Worm (Caenorhabditis elegans): Measurements from ENCODE around the gene kat-1.
A peak's percentile ranks its signal among the peaks of the same experiment; 100 is the strongest.

Gene kat-1

DNA sequence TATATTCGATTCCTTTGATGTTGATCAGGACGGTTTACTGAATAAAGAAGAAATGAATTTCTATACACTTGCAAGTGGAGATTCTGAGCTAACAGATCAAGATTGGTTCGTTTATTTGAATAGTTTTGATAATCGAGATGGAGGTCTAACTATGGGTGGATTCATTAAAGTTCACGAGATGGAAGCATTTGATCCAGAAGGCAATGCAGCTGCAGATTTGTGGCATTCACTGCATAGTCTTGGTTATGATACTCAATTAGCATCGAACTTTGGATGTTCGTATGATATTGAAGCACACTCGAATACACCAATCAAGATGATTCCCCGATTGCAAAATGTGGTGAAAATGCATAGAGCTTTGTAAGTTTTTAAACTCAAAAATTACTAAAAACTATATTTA, 22.4 kb downstream of the kat-1 start:
- no peak for TF ChIP-seq him-1 (tag; optimal IDR thresholded peaks at IDR 0.05)
- no peak for TF ChIP-seq dao-5 (tag; optimal IDR thresholded peaks at IDR 0.05)
- TF ChIP-seq W03F9.2 (tag; optimal IDR thresholded peaks at IDR 0.05), result no peak

DNA sequence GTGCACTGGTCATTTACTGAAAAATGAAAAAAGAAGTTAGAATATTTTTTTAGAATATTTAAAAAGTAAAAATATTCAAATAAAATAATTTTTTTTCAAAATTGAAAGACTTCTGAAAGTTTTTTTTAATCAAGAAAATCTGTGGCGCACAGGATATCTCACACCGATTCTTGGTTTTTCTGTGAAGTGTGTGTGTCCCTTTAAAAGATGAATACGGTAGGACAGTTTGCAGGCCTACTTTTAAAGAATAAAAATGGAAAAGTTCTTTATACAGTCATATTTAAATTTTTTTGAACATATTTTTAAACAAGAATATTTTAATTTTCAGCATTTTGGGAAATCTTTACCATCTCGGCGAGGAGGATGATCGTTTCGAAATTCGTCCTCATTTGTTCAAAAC, 25.0 kb downstream of the kat-1 start, which contains the start of gene mct-5:
TSS of gene mct-5 (minus strand) at position 16 of the 400 bp plus-strand sequence.
- TF ChIP-seq him-1 (tag; optimal IDR thresholded peaks at IDR 0.05) (no peak), W03F9.2 (tag; optimal IDR thresholded peaks at IDR 0.05) (no peak), dao-5 (tag; optimal IDR thresholded peaks at IDR 0.05) (no peak)

DNA sequence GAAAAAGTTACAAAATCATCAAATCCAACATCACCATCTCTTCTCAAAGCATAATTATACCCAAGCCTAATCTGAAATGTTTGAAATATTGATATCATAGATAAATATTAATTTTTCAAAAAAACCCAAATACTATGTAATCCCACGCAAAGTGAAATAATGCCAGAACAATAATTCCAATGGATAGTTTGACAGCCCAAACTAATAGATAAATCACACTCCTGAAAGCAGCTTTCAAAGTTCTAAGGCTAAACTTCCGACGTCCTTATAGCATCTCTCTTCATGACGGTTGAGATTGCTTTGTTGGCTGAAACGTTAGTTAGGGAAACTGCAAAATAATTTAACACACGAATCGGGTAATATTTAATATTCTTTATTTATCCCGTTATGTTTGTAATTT, 25.6 kb downstream of the kat-1 start:
- no peak for TF ChIP-seq W03F9.2 (tag; optimal IDR thresholded peaks at IDR 0.05)
- no peak for TF ChIP-seq him-1 (tag; optimal IDR thresholded peaks at IDR 0.05)
- TF ChIP-seq dao-5 (tag; optimal IDR thresholded peaks at IDR 0.05), result no peak

DNA sequence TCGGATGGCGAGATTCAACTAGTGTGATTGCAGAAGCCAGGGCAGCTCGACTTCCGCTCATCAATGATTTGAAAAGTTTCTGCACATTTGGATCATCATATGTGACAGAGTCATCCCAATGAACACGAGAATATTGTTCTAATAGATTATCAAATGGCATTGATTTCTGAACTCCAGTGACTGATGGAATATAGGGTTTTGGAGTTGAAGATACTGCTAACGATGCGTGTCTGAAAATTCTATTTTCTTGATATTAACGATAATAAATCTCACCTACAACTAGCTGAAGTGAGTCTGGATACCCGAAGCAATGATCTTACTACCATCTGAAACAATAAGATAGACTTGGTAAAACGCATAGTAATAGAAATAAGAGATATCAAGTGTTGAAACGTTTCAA, 27.2 kb downstream of the kat-1 start, which contains the start of gene mmaa-1:
TSS of gene mmaa-1 (minus strand) at position 328 of the 400 bp plus-strand sequence.
- TF ChIP-seq dao-5 (tag; optimal IDR thresholded peaks at IDR 0.05), result no peak
- TF ChIP-seq W03F9.2 (tag; optimal IDR thresholded peaks at IDR 0.05), result no peak

DNA sequence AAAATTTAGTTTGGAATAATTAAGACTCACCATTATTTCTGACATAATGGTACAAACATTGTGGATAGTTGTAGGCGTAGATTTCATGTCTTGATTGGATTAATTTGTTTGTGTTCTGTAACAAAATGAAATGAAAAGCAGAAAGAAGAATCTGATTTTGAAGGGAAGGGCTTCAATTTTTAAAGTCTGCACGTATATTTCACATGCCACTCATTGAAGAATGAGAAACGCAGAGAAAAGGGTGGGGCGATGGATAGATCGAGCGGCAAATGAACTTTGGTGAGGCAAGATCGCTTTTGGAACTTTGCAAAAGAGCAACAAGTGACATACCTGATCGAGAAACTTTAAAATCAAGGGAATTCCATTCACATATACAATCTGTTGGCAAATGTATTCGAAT, 28.7 kb downstream of the kat-1 start:
- no peak for TF ChIP-seq W03F9.2 (tag; optimal IDR thresholded peaks at IDR 0.05)
- TF ChIP-seq him-1 (tag; optimal IDR thresholded peaks at IDR 0.05), result no peak
- TF ChIP-seq dao-5 (tag; optimal IDR thresholded peaks at IDR 0.05), result no peak

DNA sequence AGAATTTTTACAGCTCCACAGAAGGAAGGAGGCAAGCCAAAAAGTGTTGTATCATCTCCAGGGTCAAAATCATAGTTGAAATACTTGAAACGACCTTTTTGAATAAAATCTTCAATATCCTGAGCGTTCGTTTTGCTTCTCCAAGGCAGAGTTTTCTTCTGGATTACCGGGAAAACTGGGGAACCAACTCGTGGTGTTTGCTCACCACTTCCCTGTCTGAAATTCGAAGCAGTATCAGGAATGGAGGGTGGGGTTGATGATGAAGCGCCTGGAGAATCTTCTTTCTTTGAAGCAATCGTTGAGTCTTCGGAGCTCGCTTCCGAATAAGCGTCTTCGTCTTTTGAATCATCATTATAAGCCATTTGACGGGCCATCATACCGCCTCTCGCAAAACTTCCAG, 29.5 kb downstream of the kat-1 start:
- no peak for TF ChIP-seq dao-5 (tag; optimal IDR thresholded peaks at IDR 0.05)
- TF ChIP-seq him-1 (tag; optimal IDR thresholded peaks at IDR 0.05), result no peak
- TF ChIP-seq W03F9.2 (tag; optimal IDR thresholded peaks at IDR 0.05), result no peak

DNA sequence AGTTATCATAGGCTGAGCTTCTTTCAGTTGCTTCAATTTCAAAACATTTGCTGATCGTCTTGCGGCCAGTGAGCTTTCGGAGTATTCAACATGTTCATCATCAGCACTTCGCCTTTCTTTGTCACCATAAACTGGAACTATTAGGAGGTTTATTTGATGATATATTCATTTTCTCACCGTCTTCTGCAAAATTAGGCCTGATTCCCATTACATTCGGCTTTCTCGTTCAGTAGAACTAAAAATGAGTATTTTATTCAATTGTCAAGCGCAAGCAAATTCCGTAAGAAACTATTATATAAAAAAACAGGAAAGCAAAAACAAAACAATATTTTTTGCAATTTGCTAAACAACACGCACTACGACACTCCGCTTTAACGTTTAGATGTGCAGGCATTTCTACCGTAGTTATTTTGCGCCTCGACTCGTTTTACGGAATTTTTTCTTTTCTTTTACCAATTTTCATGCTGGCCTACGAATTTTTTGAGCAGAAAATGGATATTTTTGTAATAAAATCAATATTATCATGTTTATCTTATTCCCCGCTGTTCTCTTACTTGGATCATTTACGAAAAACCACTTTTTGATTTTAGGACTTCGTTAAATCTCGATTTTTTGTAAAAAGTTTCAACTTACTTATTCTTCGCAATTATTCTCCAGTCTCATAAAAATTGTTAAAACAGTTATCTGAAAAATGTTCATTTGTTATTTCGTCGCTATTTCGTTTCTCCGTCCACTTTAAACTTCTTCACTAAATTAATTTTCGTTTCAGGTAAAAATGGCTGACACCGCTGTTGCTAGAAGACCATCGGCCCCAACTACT, 31.4 kb downstream of the kat-1 start, which contains the start of the genes farl-11 and rpl-33:
TSS of gene farl-11 (minus strand) at position 242 of the 820 bp plus-strand sequence.
TSS of gene rpl-33 (plus strand) at position 770 of the 820 bp plus-strand sequence.
- TF ChIP-seq W03F9.2 (tag; optimal IDR thresholded peaks at IDR 0.05) (peak; percentile 86), dao-5 (tag; optimal IDR thresholded peaks at IDR 0.05) (no peak), him-1 (tag; optimal IDR thresholded peaks at IDR 0.05) (peak; percentile 37)

DNA sequence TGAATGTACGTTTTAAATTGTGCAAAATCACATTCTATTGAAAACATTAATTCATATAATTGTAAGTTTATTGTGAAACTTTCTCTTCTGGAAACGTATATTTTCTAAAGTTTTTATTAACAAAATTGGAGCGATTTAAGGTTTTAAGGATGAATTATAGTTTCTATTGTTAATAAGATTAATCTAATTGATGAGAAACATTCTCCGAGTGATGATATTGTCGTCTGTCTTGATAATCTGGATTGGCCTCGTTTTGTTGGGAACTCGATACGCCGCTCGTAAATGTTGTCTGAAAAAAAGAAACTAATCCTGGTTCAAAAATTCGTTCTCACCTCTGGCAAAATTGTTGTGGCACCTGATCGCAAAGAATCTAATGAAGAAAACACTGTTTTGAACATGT, 32.7 kb downstream of the kat-1 start:
- TF ChIP-seq W03F9.2 (tag; optimal IDR thresholded peaks at IDR 0.05) (no peak), him-1 (tag; optimal IDR thresholded peaks at IDR 0.05) (no peak), dao-5 (tag; optimal IDR thresholded peaks at IDR 0.05) (no peak)

DNA sequence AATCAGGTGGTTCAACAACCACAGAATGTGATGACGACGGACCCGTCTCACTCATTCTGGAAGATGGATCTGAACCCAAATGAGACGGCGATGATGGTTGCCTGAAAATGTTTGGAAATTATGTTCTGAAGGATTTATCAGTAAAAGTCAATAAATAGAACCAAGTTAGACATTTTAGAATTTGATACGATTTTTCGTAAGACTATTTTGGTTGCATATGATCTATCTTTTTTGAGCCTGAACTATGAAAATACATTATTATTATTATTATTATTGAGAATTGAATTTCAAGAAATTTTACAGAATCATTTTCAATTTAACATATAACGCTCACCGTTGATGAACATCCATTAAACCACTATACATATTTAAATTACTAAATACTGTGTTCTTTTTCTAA, 36.3 kb downstream of the kat-1 start, which contains the start of gene F10E7.9:
TSS of gene F10E7.9 (minus strand) at position 101 of the 400 bp plus-strand sequence.
- TF ChIP-seq him-1 (tag; optimal IDR thresholded peaks at IDR 0.05) (no peak), dao-5 (tag; optimal IDR thresholded peaks at IDR 0.05) (no peak), W03F9.2 (tag; optimal IDR thresholded peaks at IDR 0.05) (no peak)

DNA sequence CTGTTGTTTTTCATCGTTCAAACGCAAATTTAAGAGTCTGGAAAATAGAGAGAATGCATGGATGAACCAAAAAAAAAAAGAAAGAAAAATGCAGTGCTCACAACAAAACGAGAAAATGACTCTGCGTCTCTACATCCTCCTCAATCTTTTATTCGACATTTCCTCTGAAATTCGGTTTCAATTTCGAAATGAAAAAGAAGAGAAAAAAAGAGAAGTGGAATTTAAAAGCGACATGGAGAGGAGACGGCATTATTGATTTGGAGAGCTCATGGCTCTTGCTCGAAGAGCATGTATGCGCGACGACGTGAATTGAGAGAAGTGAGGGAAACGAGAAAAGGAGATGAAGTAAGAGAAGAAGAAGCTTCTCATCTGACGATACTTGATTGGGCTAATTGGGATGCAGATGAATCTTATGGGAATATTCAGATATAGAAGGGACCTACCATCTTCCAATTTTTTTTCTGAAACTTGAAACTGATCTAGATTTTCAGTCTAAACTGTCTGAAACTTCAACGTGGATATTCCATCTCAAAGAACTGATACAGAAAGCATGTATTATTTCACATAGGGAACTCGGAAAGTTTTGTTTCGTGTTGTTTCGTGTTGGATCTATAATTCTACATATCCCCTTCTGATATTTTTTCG, 37.5 kb downstream of the kat-1 start:
- TF ChIP-seq W03F9.2 (tag; optimal IDR thresholded peaks at IDR 0.05) (no peak), him-1 (tag; optimal IDR thresholded peaks at IDR 0.05) (no peak), dao-5 (tag; optimal IDR thresholded peaks at IDR 0.05) (no peak)

DNA sequence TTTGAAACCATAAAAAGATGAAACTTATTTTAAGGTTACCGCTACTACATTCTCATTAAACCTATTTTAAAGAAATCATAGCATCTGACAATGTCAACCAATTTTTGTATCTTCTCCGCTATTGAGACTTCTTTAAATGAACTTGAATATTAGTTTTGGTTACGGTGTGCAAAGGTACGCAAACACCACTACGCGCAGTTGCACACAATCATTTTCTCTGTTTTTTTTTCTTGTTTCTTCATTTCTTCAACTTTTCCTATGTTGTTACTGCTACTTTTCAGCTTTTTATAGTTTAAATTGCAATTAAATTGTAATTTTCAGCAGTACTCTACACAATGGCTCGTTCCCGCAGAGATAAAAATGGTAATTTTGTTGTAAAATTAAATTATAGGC, 38.0 kb downstream of the kat-1 start, which contains the start of gene F10E7.5:
TSS of gene F10E7.5 (plus strand) at position 322 of the 393 bp plus-strand sequence.
- TF ChIP-seq W03F9.2 (tag; optimal IDR thresholded peaks at IDR 0.05) (no peak), him-1 (tag; optimal IDR thresholded peaks at IDR 0.05) (peak; percentile 51), dao-5 (tag; optimal IDR thresholded peaks at IDR 0.05) (no peak)

DNA sequence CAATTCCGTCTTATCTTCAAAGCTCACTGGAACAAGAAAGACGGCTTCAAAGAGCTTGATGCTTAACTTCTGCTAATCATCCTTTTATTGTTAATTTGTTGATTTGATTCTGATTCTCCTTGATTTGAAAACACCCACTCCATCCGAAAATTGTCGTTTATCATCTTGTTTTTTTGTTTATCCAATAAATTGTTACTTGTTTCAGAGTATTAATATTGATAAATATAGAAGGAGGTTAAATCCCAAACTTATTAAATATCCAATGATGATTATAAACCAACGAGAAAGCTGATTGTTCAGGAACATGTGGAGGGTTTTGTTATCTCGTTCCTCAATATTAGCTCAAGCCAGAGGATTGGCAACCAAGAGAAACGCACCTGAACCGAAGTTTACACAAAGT, 39.2 kb downstream of the kat-1 start, which contains the start of gene F10E7.6:
TSS of gene F10E7.6 (plus strand) at position 301 of the 400 bp plus-strand sequence.
- no peak for TF ChIP-seq dao-5 (tag; optimal IDR thresholded peaks at IDR 0.05)
- no peak for TF ChIP-seq him-1 (tag; optimal IDR thresholded peaks at IDR 0.05)
- no peak for TF ChIP-seq W03F9.2 (tag; optimal IDR thresholded peaks at IDR 0.05)

DNA sequence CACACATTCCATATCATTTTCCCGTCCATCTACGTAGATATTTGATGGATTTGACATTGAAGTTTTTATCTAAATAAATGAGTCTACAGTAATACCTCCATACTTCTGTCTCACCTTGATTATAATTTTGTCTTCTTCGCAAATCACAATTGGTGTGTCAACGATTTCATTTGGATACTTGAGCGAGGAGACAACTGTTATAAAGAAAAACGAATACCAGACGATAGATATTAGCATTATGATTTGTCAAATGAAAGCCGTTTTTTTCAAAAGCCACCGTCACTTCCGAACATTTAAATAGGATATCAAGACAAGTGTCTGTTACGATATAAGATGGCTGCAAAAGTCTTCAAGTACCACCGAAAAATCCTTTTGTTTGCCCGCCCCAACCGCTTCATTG, 42.0 kb downstream of the kat-1 start, which contains the start of gene cutl-5:
TSS of gene cutl-5 (minus strand) at position 269 of the 400 bp plus-strand sequence.
- TF ChIP-seq him-1 (tag; optimal IDR thresholded peaks at IDR 0.05) (no peak), W03F9.2 (tag; optimal IDR thresholded peaks at IDR 0.05) (no peak), dao-5 (tag; optimal IDR thresholded peaks at IDR 0.05) (no peak)

DNA sequence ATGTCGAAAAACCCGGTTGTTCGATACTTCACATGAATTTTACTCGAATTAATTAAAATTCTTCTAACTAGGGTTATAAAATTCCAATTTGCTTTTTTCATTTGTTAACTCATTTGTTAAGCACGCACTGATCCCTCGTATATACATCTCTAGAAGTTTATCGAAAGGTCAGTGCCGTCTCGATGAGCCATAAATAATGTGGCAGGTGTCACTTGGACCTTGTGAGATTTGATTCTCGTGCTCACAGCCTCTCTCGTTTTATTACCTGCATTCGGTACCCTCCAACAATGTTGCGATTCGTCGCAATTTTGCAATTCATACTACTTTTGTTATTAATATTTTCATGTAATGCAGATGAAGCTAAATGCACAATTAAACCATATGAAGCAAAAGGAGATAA, 42.7 kb downstream of the kat-1 start, which contains the start of gene spon-1:
TSS of gene spon-1 (plus strand) at position 208 of the 400 bp plus-strand sequence.
- TF ChIP-seq him-1 (tag; optimal IDR thresholded peaks at IDR 0.05) (no peak), dao-5 (tag; optimal IDR thresholded peaks at IDR 0.05) (no peak), W03F9.2 (tag; optimal IDR thresholded peaks at IDR 0.05) (no peak)
